Fruit fly (Drosophila melanogaster): ENCODE data around the gene Kdsr.

DNA sequence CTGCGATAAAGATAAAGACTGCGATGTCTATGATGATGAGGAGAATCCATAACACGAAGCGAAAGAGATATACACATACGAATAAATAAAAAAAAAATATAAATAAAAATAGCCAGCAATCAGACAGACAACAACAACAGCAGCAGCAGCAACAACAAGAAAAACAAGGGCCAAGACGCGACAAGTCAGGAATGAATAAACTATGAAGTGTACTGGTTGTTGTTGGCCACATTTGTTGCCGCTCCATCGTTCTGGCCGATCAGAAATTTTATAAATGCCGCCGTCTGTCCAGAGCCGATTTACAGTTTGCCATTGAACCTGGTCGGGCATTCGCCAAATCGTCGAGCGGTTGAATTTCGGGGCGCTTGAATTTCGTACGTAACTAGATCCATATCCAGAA is 25.0 kb downstream of the Kdsr start, which contains the start of gene Jhbp7:
- TF ChIP-seq Sox15 (GFP tag; optimal IDR thresholded peaks at IDR 0.05) (no peak), CG11294 (GFP tag; IDR thresholded peaks at IDR 0.05) (no peak), Hr39 (GFP tag; optimal IDR thresholded peaks at IDR 0.05) (no peak), Blimp-1 (GFP tag; optimal IDR thresholded peaks at IDR 0.05) (no peak), CG1621 (tag; optimal IDR thresholded peaks at IDR 0.05) (no peak), fkh (GFP tag; optimal IDR thresholded peaks at IDR 0.05) (no peak), CG16779 (tag; optimal IDR thresholded peaks at IDR 0.05) (no peak), CG7368 (GFP tag; optimal IDR thresholded peaks at IDR 0.05) (no peak), esn (GFP tag; optimal IDR thresholded peaks at IDR 0.05) (no peak)

All from whole organism, prepupa.